Worm (Caenorhabditis elegans) whole organism, L1 larva: Measurements from ENCODE around the gene maph-1.3.

Experiments
- C04F5.9 ChIP-seq: sonication (generic microtip); optimal IDR thresholded peaks from 2 replicates; lab custom pipeline; 2016; ENCODE audit warnings: missing genetic modification characterization, missing compliant biosample characterization
- C16A3.4 ChIP-seq: fragments of 150-350 bp; optimal IDR thresholded peaks from 2 replicates; lab custom pipeline; 2014; ENCODE audit warnings: missing biosample characterization, missing genetic modification characterization
- C34B4.2 ChIP-seq: sonication (generic microtip); optimal IDR thresholded peaks from 2 replicates; lab custom pipeline; 2017; ENCODE audit warnings: mild to moderate bottlenecking, missing genetic modification characterization, missing compliant biosample characterization
- Y116A8C.19 ChIP-seq: sonication (generic microtip); optimal IDR thresholded peaks from 2 replicates; lab custom pipeline; 2016; ENCODE audit warnings: missing compliant biosample characterization, missing genetic modification characterization, borderline replicate concordance
- aha-1 ChIP-seq: fragments of 150-350 bp; optimal IDR thresholded peaks from 2 replicates; lab custom pipeline; 2014; ENCODE audit warnings: missing biosample characterization, missing genetic modification characterization
- aly-2 ChIP-seq: fragments of 150-350 bp; optimal IDR thresholded peaks from 2 replicates; lab custom pipeline; 2014; ENCODE audit warnings: missing biosample characterization, missing genetic modification characterization
- blmp-1 ChIP-seq: fragments of 150-350 bp; optimal IDR thresholded peaks from 2 replicates; lab custom pipeline; 2014; ENCODE audit warnings: missing biosample characterization, missing genetic modification characterization
- ceh-63 ChIP-seq: fragments of 200-800 bp; sonication (Bioruptor generic); optimal IDR thresholded peaks from 2 replicates; lab custom pipeline; 2018; ENCODE audit warnings: mild to moderate bottlenecking, missing genetic modification characterization, missing compliant biosample characterization
- ceh-8 ChIP-seq: fragments of 200-800 bp; sonication (Bioruptor generic); optimal IDR thresholded peaks from 2 replicates; lab custom pipeline; 2018; ENCODE audit warnings: mild to moderate bottlenecking, missing genetic modification characterization, moderate library complexity, missing compliant biosample characterization
- ceh-88 ChIP-seq: fragments of 200-800 bp; sonication (Bioruptor generic); IDR thresholded peaks from 2 replicates; pipeline ENCODE4 v1.3.6; 2022; ENCODE audit warnings: missing genetic modification characterization, missing compliant biosample characterization
- ceh-90 ChIP-seq: sonication (generic microtip); optimal IDR thresholded peaks from 2 replicates; lab custom pipeline; 2016; ENCODE audit warnings: missing genetic modification characterization, missing compliant biosample characterization
- dpl-1 ChIP-seq, 3 experiments: fragments of 150-350 bp in 2 of 3; sonication (generic microtip) in 1 of 3; optimal IDR thresholded peaks; 2 replicates each; lab custom pipeline; 2014 to 2017; ENCODE audit warnings: missing biosample characterization in 3 of 3, missing genetic modification characterization in 3 of 3, missing genetic modification reagents in 3 of 3
- dsc-1 ChIP-seq: sonication (generic microtip); optimal IDR thresholded peaks from 2 replicates; lab custom pipeline; 2016; ENCODE audit warnings: mild to moderate bottlenecking, missing genetic modification characterization, missing compliant biosample characterization
- efl-1 ChIP-seq, 4 experiments: fragments of 150-350 bp; optimal IDR thresholded peaks in 3 of 4; peaks in 1 of 4; 1 replicate in 1 of 4; 2 replicates in 3 of 4; lab custom pipeline; 2014; ENCODE audit warnings: missing biosample characterization in 2 of 4, missing genetic modification characterization in 2 of 4, missing genetic modification reagents in 2 of 4
- efl-3 ChIP-seq: fragments of 200-800 bp; sonication (Bioruptor generic); optimal IDR thresholded peaks from 2 replicates; lab custom pipeline; 2018; ENCODE audit warnings: mild to moderate bottlenecking, missing genetic modification characterization, missing compliant biosample characterization
- egl-27 ChIP-seq, 2 experiments: fragments of 150-350 bp in 1 of 2; sonication (generic microtip); optimal IDR thresholded peaks; 3 replicates each; lab custom pipeline; 2017 to 2018; ENCODE audit warnings: missing biosample characterization in 2 of 2, missing genetic modification characterization in 2 of 2, missing genetic modification reagents in 2 of 2
- elt-2 ChIP-seq: sonication (generic microtip); optimal IDR thresholded peaks from 2 replicates; lab custom pipeline; 2016; ENCODE audit warnings: missing genetic modification characterization, mild to moderate bottlenecking, inconsistent platforms, missing compliant biosample characterization, missing genetic modification reagents
- elt-3 ChIP-seq, 6 experiments: fragments of 150-350 bp in 1 of 6; sonication (generic microtip); optimal IDR thresholded peaks; 2 replicates each; lab custom pipeline; 2017 to 2018; ENCODE audit warnings: missing biosample characterization in 6 of 6, missing genetic modification characterization in 6 of 6, inconsistent platforms in 1 of 6
- ets-5 ChIP-seq: fragments of 200-800 bp; sonication (Bioruptor generic); IDR thresholded peaks from 2 replicates; pipeline ENCODE4 v1.3.6; 2022; ENCODE audit warnings: missing genetic modification characterization, missing compliant biosample characterization
- fkh-4 ChIP-seq: sonication (generic microtip); optimal IDR thresholded peaks from 2 replicates; lab custom pipeline; 2016; ENCODE audit warnings: missing compliant biosample characterization, missing genetic modification characterization, borderline replicate concordance
- fos-1 ChIP-seq: fragments of 150-350 bp; optimal IDR thresholded peaks from 2 replicates; lab custom pipeline; 2014; ENCODE audit warnings: missing biosample characterization, missing genetic modification characterization
- grh-1 ChIP-seq: fragments of 200-800 bp; sonication (Bioruptor generic); IDR thresholded peaks from 2 replicates; pipeline ENCODE4 v1.3.6; 2022; ENCODE audit warnings: missing genetic modification reagents, missing genetic modification characterization, missing compliant biosample characterization
- hpl-2 ChIP-seq: fragments of 150-350 bp; optimal IDR thresholded peaks from 2 replicates; lab custom pipeline; 2014; ENCODE audit warnings: missing biosample characterization, missing genetic modification reagents, missing genetic modification characterization
- isw-1 ChIP-seq: fragments of 200-800 bp; sonication (Bioruptor generic); IDR thresholded peaks from 2 replicates; pipeline ENCODE4 v1.3.6; 2022; ENCODE audit warnings: missing genetic modification characterization, missing compliant biosample characterization
- lin-13 ChIP-seq: fragments of 150-350 bp; optimal IDR thresholded peaks from 2 replicates; lab custom pipeline; 2014; ENCODE audit warnings: missing biosample characterization, missing genetic modification reagents, missing genetic modification characterization
- lin-35 ChIP-seq, 2 experiments: fragments of 150-350 bp; optimal IDR thresholded peaks; 2 replicates each; lab custom pipeline; 2014; ENCODE audit warnings: missing biosample characterization in 2 of 2, missing genetic modification characterization in 2 of 2, missing genetic modification reagents in 2 of 2
- lin-39 ChIP-seq: fragments of 150-350 bp; optimal IDR thresholded peaks from 2 replicates; lab custom pipeline; 2014; ENCODE audit warnings: missing biosample characterization, missing genetic modification reagents, missing genetic modification characterization
- lir-3 ChIP-seq: sonication (generic microtip); optimal IDR thresholded peaks from 2 replicates; lab custom pipeline; 2016; ENCODE audit warnings: mild to moderate bottlenecking, missing genetic modification characterization, moderate library complexity, missing compliant biosample characterization; ENCODE audit not compliant: poor library complexity
- mab-9 ChIP-seq: fragments of 200-800 bp; sonication (Bioruptor generic); IDR thresholded peaks from 2 replicates; pipeline ENCODE4 v1.3.6; 2022; ENCODE audit warnings: missing genetic modification reagents, missing genetic modification characterization, missing compliant biosample characterization
- mdl-1 ChIP-seq, 2 experiments: fragments of 150-350 bp; optimal IDR thresholded peaks; 2 replicates each; lab custom pipeline; 2014 to 2017; ENCODE audit warnings: missing biosample characterization in 2 of 2, missing genetic modification characterization in 2 of 2, inconsistent platforms in 1 of 2
- nhr-11 ChIP-seq: fragments of 150-350 bp; optimal IDR thresholded peaks from 2 replicates; lab custom pipeline; 2014; ENCODE audit warnings: missing biosample characterization, missing genetic modification characterization
- nhr-20 ChIP-seq: sonication (generic microtip); optimal IDR thresholded peaks from 2 replicates; lab custom pipeline; 2016; ENCODE audit warnings: mild to moderate bottlenecking, missing genetic modification characterization, missing compliant biosample characterization
- nhr-28 ChIP-seq: fragments of 150-350 bp; optimal IDR thresholded peaks from 2 replicates; lab custom pipeline; 2014; ENCODE audit warnings: missing biosample characterization, missing genetic modification characterization
- nhr-76 ChIP-seq: sonication (generic microtip); optimal IDR thresholded peaks from 2 replicates; lab custom pipeline; 2017; ENCODE audit warnings: missing biosample characterization, missing genetic modification characterization
- nhr-85 ChIP-seq: sonication (generic microtip); peaks from one replicate; lab custom pipeline; 2016; ENCODE audit warnings: missing genetic modification characterization, inconsistent platforms, missing compliant biosample characterization
- pag-3 ChIP-seq: sonication (generic microtip); optimal IDR thresholded peaks from 2 replicates; lab custom pipeline; 2017; ENCODE audit warnings: missing genetic modification characterization, mild to moderate bottlenecking, missing compliant biosample characterization, antibody characterized with exemption, borderline replicate concordance; ENCODE audit not compliant: insufficient read depth
- pax-3 ChIP-seq: fragments of 200-800 bp; sonication (Bioruptor generic); optimal IDR thresholded peaks from 2 replicates; lab custom pipeline; 2018; ENCODE audit warnings: mild to moderate bottlenecking, missing genetic modification characterization, moderate library complexity, missing compliant biosample characterization
- pqm-1 ChIP-seq: sonication (generic microtip); optimal IDR thresholded peaks from 3 replicates; lab custom pipeline; 2017; ENCODE audit warnings: missing biosample characterization, missing genetic modification characterization
- sptf-1 ChIP-seq: fragments of 150-350 bp; optimal IDR thresholded peaks from 2 replicates; lab custom pipeline; 2014; ENCODE audit warnings: missing biosample characterization, missing genetic modification characterization
- sup-37 ChIP-seq: fragments of 200-800 bp; sonication (Bioruptor generic); optimal IDR thresholded peaks from 2 replicates; lab custom pipeline; 2018; ENCODE audit warnings: mild to moderate bottlenecking, missing genetic modification characterization, missing compliant biosample characterization
- swsn-7 ChIP-seq: sonication (generic microtip); optimal IDR thresholded peaks from 2 replicates; lab custom pipeline; 2016; ENCODE audit warnings: missing genetic modification characterization, missing compliant biosample characterization
- unc-130 ChIP-seq: fragments of 150-350 bp; optimal IDR thresholded peaks from 2 replicates; lab custom pipeline; 2017; ENCODE audit warnings: missing biosample characterization, missing genetic modification characterization, inconsistent platforms
- unc-30 ChIP-seq: sonication (generic microtip); optimal IDR thresholded peaks from 2 replicates; lab custom pipeline; 2017; ENCODE audit warnings: missing biosample characterization, missing genetic modification characterization
- unc-62 ChIP-seq: fragments of 150-350 bp; optimal IDR thresholded peaks from 2 replicates; lab custom pipeline; 2014; ENCODE audit warnings: missing biosample characterization, missing genetic modification reagents, missing genetic modification characterization
- unc-98 ChIP-seq: fragments of 200-800 bp; sonication (Bioruptor generic); IDR thresholded peaks from 2 replicates; pipeline ENCODE4 v1.3.6; 2022; ENCODE audit warnings: missing genetic modification characterization, missing compliant biosample characterization
- zip-4 ChIP-seq: fragments of 200-800 bp; sonication (Bioruptor generic); optimal IDR thresholded peaks from 2 replicates; lab custom pipeline; 2018; ENCODE audit warnings: mild to moderate bottlenecking, missing genetic modification characterization, moderate library complexity, missing compliant biosample characterization
- ztf-4 ChIP-seq: fragments of 150-350 bp; optimal IDR thresholded peaks from 2 replicates; lab custom pipeline; 2014; ENCODE audit warnings: missing biosample characterization, missing genetic modification characterization

Gene maph-1.3

ce11 chrIII:3874492-3874891, 29.8 kb downstream of the maph-1.3 start:
- TF ChIP-seq blmp-1 (tag; lab: Kevin White, UChicago) (peak; percentile 14), lin-35 (GFP tag; optimal IDR thresholded peaks at IDR 0.05; lab: Kevin White, UChicago) (no peak)

ce11 chrIII:3874895-3875294, 30.2 kb downstream of the maph-1.3 start:
- TF ChIP-seq lin-35 (GFP tag; optimal IDR thresholded peaks at IDR 0.05; lab: Kevin White, UChicago) (peak in 1 of 2 experiments; percentile 34), elt-2 (tag; lab: Kevin White, UChicago) (peak; percentile 8), C04F5.9 (tag; lab: Kevin White, UChicago) (no peak)

- TF ChIP-seq fos-1 (tag; lab: Kevin White, UChicago) (no peak), C34B4.2 (tag; lab: Kevin White, UChicago) (no peak), C16A3.4 (peak; percentile 4), lin-39 (tag; lab: Kevin White, UChicago) (no peak), elt-2 (tag; lab: Kevin White, UChicago) (peak; percentile 44), dsc-1 (no peak), nhr-20 (tag; lab: Kevin White, UChicago) (peak; percentile 79), isw-1 (GFP tag; lab: Robert Waterston, UW) (no peak), pax-3 (tag; lab: Kevin White, UChicago) (no peak), lir-3 (tag; lab: Kevin White, UChicago) (no peak), ceh-90 (tag; lab: Kevin White, UChicago) (no peak), ceh-8 (no peak), nhr-11 (tag; lab: Kevin White, UChicago) (no peak), ets-5 (no peak), nhr-28 (tag; lab: Kevin White, UChicago) (no peak), swsn-7 (tag; lab: Kevin White, UChicago) (no peak), ceh-63 (GFP tag; lab: Kevin White, UChicago) (no peak), unc-130 (tag; lab: Kevin White, UChicago) (peak; percentile 10), grh-1 (GFP tag; lab: Robert Waterston, UW) (no peak), zip-4 (no peak), pag-3 (tag; lab: Kevin White, UChicago) (no peak), aha-1 (tag; lab: Kevin White, UChicago) (no peak), efl-3 (GFP tag; lab: Kevin White, UChicago) (no peak), sptf-1 (tag; lab: Kevin White, UChicago) (no peak), blmp-1 (tag; lab: Kevin White, UChicago) (peak; percentile 75), aly-2 (tag; lab: Kevin White, UChicago) (no peak), C04F5.9 (tag; lab: Kevin White, UChicago) (no peak), unc-30 (tag; lab: Kevin White, UChicago) (no peak), unc-98 (no peak), fkh-4 (tag; lab: Kevin White, UChicago) (no peak), nhr-76 (tag; lab: Kevin White, UChicago) (no peak), hpl-2 (GFP tag; lab: Kevin White, UChicago) (no peak), sup-37 (GFP tag; lab: Kevin White, UChicago) (no peak), pqm-1 (tag; lab: Kevin White, UChicago) (no peak), nhr-85 (tag; lab: Kevin White, UChicago) (peak; percentile 90), egl-27 (tag; optimal IDR thresholded peaks at IDR 0.05; lab: Kevin White, UChicago) (no peak), ceh-88 (GFP tag; lab: Robert Waterston, UW) (no peak), elt-3 (tag; optimal IDR thresholded peaks at IDR 0.05; lab: Kevin White, UChicago) (peak in 2 of 6 experiments; percentile 48 to 94), unc-62 (GFP tag; lab: Kevin White, UChicago) (no peak), ztf-4 (tag; lab: Kevin White, UChicago) (no peak), lin-13 (no peak), mdl-1 (tag; optimal IDR thresholded peaks at IDR 0.05; lab: Kevin White, UChicago) (peak in 1 of 2 experiments; percentile 68), efl-1 (optimal IDR thresholded peaks at IDR 0.05; lab: Kevin White, UChicago) (no peak), efl-1 (GFP tag; optimal IDR thresholded peaks at IDR 0.05 in 1 of 2; lab: Kevin White, UChicago) (peak in 1 of 2 experiments; percentile 85), dpl-1 (GFP tag; optimal IDR thresholded peaks at IDR 0.05; lab: Kevin White, UChicago) (peak in 1 of 3 experiments; percentile 21), Y116A8C.19 (tag; lab: Kevin White, UChicago) (no peak), lin-35 (GFP tag; optimal IDR thresholded peaks at IDR 0.05; lab: Kevin White, UChicago) (peak in 1 of 2 experiments; percentile 80), mab-9 (GFP tag; lab: Robert Waterston, UW) (no peak)
Measured at ce11 chrIII:3875608-3876007, 30.9 kb downstream of the maph-1.3 start.
